Fruit fly (Drosophila melanogaster) whole organism, pupa: ENCODE results near the gene Miga.
A peak's percentile ranks its signal among the peaks of the same experiment; 100 is the strongest.

Experiments used
- CG10348 ChIP-seq: fragments of 200-800 bp; sonication (Bioruptor generic); IDR thresholded peaks from 2 replicates; pipeline ENCODE4 v1.3.6; 2022; ENCODE audit warnings: missing biosample characterization, missing genetic modification characterization
- CG12605 ChIP-seq: fragments of 200-800 bp; sonication (Bioruptor generic); IDR thresholded peaks from 2 replicates; pipeline ENCODE4 v1.3.6; 2022; ENCODE audit warnings: missing biosample characterization, missing genetic modification characterization
- CG13204 ChIP-seq: fragments of 200-800 bp; sonication (Bioruptor generic); optimal IDR thresholded peaks from 2 replicates; lab custom pipeline; 2018; ENCODE audit warnings: missing biosample characterization, mild to moderate bottlenecking, missing genetic modification characterization, moderate library complexity
- CG14655 ChIP-seq: fragments of 200-800 bp; sonication (Bioruptor generic); optimal IDR thresholded peaks from 3 replicates; lab custom pipeline; 2017; ENCODE audit warnings: mild to moderate bottlenecking, missing biosample characterization, missing genetic modification reagents, missing genetic modification characterization
- CG15710 ChIP-seq: fragments of 200-800 bp; sonication (Bioruptor generic); optimal IDR thresholded peaks from 2 replicates; lab custom pipeline; 2018; ENCODE audit warnings: missing biosample characterization, mild to moderate bottlenecking, missing genetic modification characterization, moderate library complexity
- CG17806 ChIP-seq: fragments of 200-800 bp; sonication (Bioruptor generic); optimal IDR thresholded peaks from 2 replicates; lab custom pipeline; 2018; ENCODE audit warnings: missing biosample characterization, mild to moderate bottlenecking, missing genetic modification characterization, moderate library complexity
- CG32121 ChIP-seq: fragments of 200-800 bp; sonication (Bioruptor generic); IDR thresholded peaks from 2 replicates; pipeline ENCODE4 v1.3.6; 2022; ENCODE audit warnings: missing biosample characterization, missing genetic modification characterization
- CG34367 ChIP-seq: fragments of 200-800 bp; sonication (Bioruptor generic); optimal IDR thresholded peaks from 2 replicates; lab custom pipeline; 2018; ENCODE audit warnings: missing biosample characterization, mild to moderate bottlenecking, missing genetic modification characterization
- CG4496 ChIP-seq: fragments of 200-800 bp; sonication (Bioruptor generic); IDR thresholded peaks from 3 replicates; pipeline ENCODE4 v1.3.6; 2022; ENCODE audit warnings: missing biosample characterization, missing genetic modification characterization
- CG8159 ChIP-seq: fragments of 200-800 bp; sonication (Bioruptor generic); optimal IDR thresholded peaks from 3 replicates; lab custom pipeline; 2018; ENCODE audit warnings: missing biosample characterization, mild to moderate bottlenecking, missing genetic modification characterization, moderate library complexity
- CG8301 ChIP-seq: fragments of 200-800 bp; sonication (Bioruptor generic); optimal IDR thresholded peaks from 2 replicates; lab custom pipeline; 2018; ENCODE audit warnings: missing biosample characterization, mild to moderate bottlenecking, missing genetic modification characterization
- CG9948 ChIP-seq: fragments of 200-800 bp; sonication (Bioruptor generic); optimal IDR thresholded peaks from 2 replicates; lab custom pipeline; 2018; ENCODE audit warnings: missing biosample characterization, mild to moderate bottlenecking, missing genetic modification characterization, moderate library complexity
- D1 ChIP-seq: fragments of 200-800 bp; sonication (Bioruptor generic); optimal IDR thresholded peaks from 2 replicates; lab custom pipeline; 2018; ENCODE audit warnings: missing biosample characterization, mild to moderate bottlenecking, missing genetic modification characterization, moderate library complexity
- EcR ChIP-seq: fragments of 200-800 bp; sonication (Bioruptor generic); optimal IDR thresholded peaks from 3 replicates; lab custom pipeline; 2019; ENCODE audit warnings: missing biosample characterization, missing genetic modification characterization, mild to moderate bottlenecking, moderate library complexity, missing genetic modification reagents
- Ets98B ChIP-seq: fragments of 200-800 bp; sonication (Bioruptor generic); IDR thresholded peaks from 2 replicates; pipeline ENCODE4 v1.3.6; 2022; ENCODE audit warnings: missing biosample characterization, missing genetic modification characterization
- Pif1A ChIP-seq: fragments of 200-800 bp; sonication (Bioruptor generic); optimal IDR thresholded peaks from 3 replicates; lab custom pipeline; 2016; ENCODE audit warnings: missing biosample characterization, missing genetic modification characterization
- Pif1B ChIP-seq: fragments of 200-800 bp; sonication (Bioruptor generic); optimal IDR thresholded peaks from 3 replicates; lab custom pipeline; 2016; ENCODE audit warnings: missing biosample characterization, missing genetic modification characterization
- Snoo ChIP-seq: fragments of 200-800 bp; sonication (Bioruptor generic); optimal IDR thresholded peaks from 3 replicates; lab custom pipeline; 2017; ENCODE audit warnings: missing biosample characterization, mild to moderate bottlenecking, missing genetic modification characterization, inconsistent platforms
- fd96Ca ChIP-seq: fragments of 200-800 bp; sonication (Bioruptor generic); IDR thresholded peaks from 3 replicates; pipeline ENCODE4 v1.3.6; 2022; ENCODE audit warnings: missing biosample characterization, missing genetic modification characterization
- gl ChIP-seq: fragments of 200-800 bp; sonication (Bioruptor generic); optimal IDR thresholded peaks from 2 replicates; lab custom pipeline; 2018; ENCODE audit warnings: missing biosample characterization, mild to moderate bottlenecking, missing genetic modification characterization
- rn ChIP-seq: fragments of 200-800 bp; sonication (Bioruptor generic); IDR thresholded peaks from 2 replicates; pipeline ENCODE4 v1.3.6; 2022; ENCODE audit warnings: missing biosample characterization, missing genetic modification characterization

The Miga gene

dm6 chrX:8464378-8465036 is 26.9 kb upstream of the Miga start, which contains the start of gene Sptr:
Gene Sptr, minus strand, starts transcription at chrX:8464438.
- TF ChIP-seq EcR (peak; percentile 64), Pif1A (GFP tag; lab: Kevin White, UChicago) (peak; percentile 93), CG8159 (peak; percentile 95), Ets98B (GFP tag; lab: Robert Waterston, UW) (peak; percentile 95), CG8301 (peak; percentile 91), Snoo (tag; lab: Kevin White, UChicago) (peak; percentile 92), CG32121 (GFP tag; lab: Robert Waterston, UW) (peak; percentile 93), D1 (tag; lab: Kevin White, UChicago) (peak; percentile 80), CG14655 (GFP tag; lab: Kevin White, UChicago) (peak; percentile 91), CG4496 (GFP tag; lab: Robert Waterston, UW) (peak; percentile 96), gl (tag; lab: Kevin White, UChicago) (peak; percentile 83), CG13204 (GFP tag; lab: Kevin White, UChicago) (peak; percentile 85), CG15710 (peak; percentile 94), CG34367 (tag; lab: Kevin White, UChicago) (peak; percentile 92), fd96Ca (GFP tag; lab: Robert Waterston, UW) (peak; percentile 89), CG17806 (tag; lab: Kevin White, UChicago) (peak; percentile 92), CG10348 (GFP tag; lab: Robert Waterston, UW) (no peak), Pif1B (peak; percentile 93), CG12605 (GFP tag; lab: Robert Waterston, UW) (peak; percentile 92), rn (GFP tag; lab: Robert Waterston, UW) (peak; percentile 72), CG9948 (tag; lab: Kevin White, UChicago) (peak; percentile 91)

DNA sequence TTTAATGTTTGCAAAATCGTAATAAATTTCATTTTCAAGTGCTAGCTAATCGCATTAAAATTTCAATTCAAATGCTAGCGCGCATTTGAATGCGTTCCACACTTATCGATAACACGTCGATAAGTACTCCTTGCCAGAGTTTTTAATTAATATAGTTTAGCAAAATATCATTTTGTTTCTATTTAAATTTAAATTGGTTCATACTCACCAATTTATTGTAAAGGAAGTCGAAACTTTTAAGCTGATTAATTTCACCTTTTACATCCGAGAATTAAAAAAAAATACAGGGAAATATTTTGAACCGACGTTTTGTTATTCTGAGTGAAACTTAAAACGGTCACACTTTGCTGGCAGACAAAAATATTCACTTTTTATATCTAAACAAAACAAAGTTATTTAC is 23.5 kb upstream of the Miga start, which contains the start of gene Es2:
TSS of gene Es2 (plus strand) at position 333 of the 400 bp plus-strand sequence.
- TF ChIP-seq CG32121 (GFP tag; lab: Robert Waterston, UW) (no peak), EcR (no peak), CG12605 (GFP tag; lab: Robert Waterston, UW) (no peak), D1 (tag; lab: Kevin White, UChicago) (peak; percentile 1)

dm6 chrX:8460686-8461085 is 23.1 kb upstream of the Miga start, which contains the start of gene CG15347:
Gene CG15347, minus strand, starts transcription at chrX:8460898.
- TF ChIP-seq CG9948 (tag; lab: Kevin White, UChicago) = no peak

DNA sequence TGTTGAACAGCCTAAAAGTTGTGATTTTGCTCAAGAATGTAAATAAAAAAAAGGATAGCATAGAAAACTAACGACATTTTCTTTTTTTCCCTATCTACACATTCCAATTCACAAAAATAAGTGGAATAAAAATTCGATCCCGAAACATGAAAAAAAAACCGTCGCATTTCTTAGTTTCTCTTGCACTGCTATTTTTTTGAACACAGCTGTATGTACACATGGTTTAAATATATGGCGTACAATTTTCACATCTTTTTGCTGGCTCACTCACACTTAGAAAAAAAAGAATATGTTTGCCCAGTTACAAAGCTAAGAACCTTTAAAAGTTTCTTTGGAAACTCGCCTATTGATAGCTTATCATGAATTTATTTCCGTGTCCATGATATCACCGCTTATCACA is 22.6 kb upstream of the Miga start:
- TF ChIP-seq CG15710 (no peak), CG32121 (GFP tag; lab: Robert Waterston, UW) (no peak), CG34367 (tag; lab: Kevin White, UChicago) (no peak), EcR (no peak), CG13204 (GFP tag; lab: Kevin White, UChicago) (no peak), CG17806 (tag; lab: Kevin White, UChicago) (no peak), fd96Ca (GFP tag; lab: Robert Waterston, UW) (no peak), rn (GFP tag; lab: Robert Waterston, UW) (no peak), CG8301 (no peak), CG14655 (GFP tag; lab: Kevin White, UChicago) (no peak), CG9948 (tag; lab: Kevin White, UChicago) (no peak)

dm6 chrX:8459452-8460040 is 21.9 kb upstream of the Miga start:
- TF ChIP-seq Pif1A (GFP tag; lab: Kevin White, UChicago) (no peak), gl (tag; lab: Kevin White, UChicago) (peak; percentile 35), CG14655 (GFP tag; lab: Kevin White, UChicago) (no peak), Pif1B (no peak), CG12605 (GFP tag; lab: Robert Waterston, UW) (no peak), EcR (no peak)

DNA sequence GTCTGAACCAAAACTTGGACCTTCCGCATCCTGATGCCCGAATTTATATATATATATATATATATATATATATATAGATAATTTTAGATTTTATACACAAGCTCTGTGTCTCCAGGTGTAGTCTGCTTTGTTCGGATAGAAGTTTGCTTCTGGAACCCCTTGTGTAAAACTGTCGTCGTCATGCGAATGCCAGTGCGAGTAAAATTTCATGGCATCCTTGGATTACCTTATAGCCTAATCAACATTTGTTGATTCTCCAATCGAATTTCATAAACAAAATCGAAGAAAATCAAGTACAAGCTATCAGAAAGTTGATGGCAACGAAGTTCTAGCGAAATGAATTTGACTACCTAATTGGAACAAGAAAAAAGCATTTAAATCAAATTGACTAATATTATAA is 19.9 kb upstream of the Miga start, which contains the start of gene CG32713:
TSS of gene CG32713 (minus strand) at position 101 of the 400 bp plus-strand sequence.
- TF ChIP-seq CG34367 (tag; lab: Kevin White, UChicago) (no peak), CG14655 (GFP tag; lab: Kevin White, UChicago) (no peak), CG15710 (no peak), CG9948 (tag; lab: Kevin White, UChicago) (no peak), D1 (tag; lab: Kevin White, UChicago) (no peak), Pif1A (GFP tag; lab: Kevin White, UChicago) (no peak), CG10348 (GFP tag; lab: Robert Waterston, UW) (no peak), EcR (no peak), Pif1B (no peak), CG4496 (GFP tag; lab: Robert Waterston, UW) (no peak)
